Fruit fly (Drosophila melanogaster) whole organism, embryonic: Measurements from ENCODE around the gene Theg.

ENCODE experiments used
- Atf-2 ChIP-seq: fragments of 200-800 bp; sonication (Bioruptor generic); optimal IDR thresholded peaks from 2 replicates; lab custom pipeline; 2016; ENCODE audit warnings: missing biosample characterization, missing genetic modification characterization
- Atf3 ChIP-seq: fragments of 200-800 bp; sonication (Bioruptor generic); optimal IDR thresholded peaks from 3 replicates; lab custom pipeline; 2016; ENCODE audit warnings: missing biosample characterization, missing genetic modification characterization
- B-H2 ChIP-seq: fragments of 200-800 bp; sonication (Bioruptor generic); optimal IDR thresholded peaks from 2 replicates; lab custom pipeline; 2018; ENCODE audit warnings: missing biosample characterization, mild to moderate bottlenecking, missing genetic modification characterization
- Bgb ChIP-seq: fragments of 200-800 bp; sonication (Bioruptor generic); IDR thresholded peaks from 2 replicates; pipeline ENCODE4 v1.3.6; 2022; ENCODE audit warnings: missing biosample characterization, missing genetic modification characterization; ENCODE audit not compliant: partially characterized antibody
- Blimp-1 ChIP-seq: fragments of 200-800 bp; sonication (Bioruptor generic); optimal IDR thresholded peaks from 3 replicates; lab custom pipeline; 2018; ENCODE audit warnings: missing biosample characterization, missing genetic modification characterization, mild to moderate bottlenecking, moderate library complexity, missing genetic modification reagents
- CG10209 ChIP-seq: fragments of 200-800 bp; sonication (Bioruptor generic); optimal IDR thresholded peaks from 3 replicates; lab custom pipeline; 2017; ENCODE audit warnings: missing biosample characterization, mild to moderate bottlenecking, missing genetic modification characterization, missing genetic modification reagents
- CG11504 ChIP-seq: fragments of 200-800 bp; sonication (Bioruptor generic); optimal IDR thresholded peaks from 3 replicates; lab custom pipeline; 2019; ENCODE audit warnings: missing biosample characterization, mild to moderate bottlenecking, missing genetic modification characterization, moderate library complexity
- CG1233 ChIP-seq: fragments of 200-800 bp; sonication (Bioruptor generic); optimal IDR thresholded peaks from 4 replicates; lab custom pipeline; 2018; ENCODE audit warnings: missing biosample characterization, mild to moderate bottlenecking, missing genetic modification characterization
- CG14710 ChIP-seq: fragments of 200-800 bp; sonication (Bioruptor generic); optimal IDR thresholded peaks from 3 replicates; lab custom pipeline; 2019; ENCODE audit warnings: missing biosample characterization, mild to moderate bottlenecking, missing genetic modification characterization, moderate library complexity
- CG14860 ChIP-seq: fragments of 200-800 bp; sonication (Bioruptor generic); IDR thresholded peaks from 3 replicates; pipeline ENCODE4 v1.3.6; 2022; ENCODE audit warnings: missing biosample characterization, missing genetic modification characterization; ENCODE audit not compliant: partially characterized antibody
- CG17612 ChIP-seq: fragments of 200-800 bp; sonication (Bioruptor generic); IDR thresholded peaks from 2 replicates; pipeline ENCODE4 v1.3.6; 2022; ENCODE audit warnings: missing biosample characterization, missing genetic modification characterization
- CG17912 ChIP-seq: fragments of 200-800 bp; sonication (Bioruptor generic); optimal IDR thresholded peaks from 2 replicates; lab custom pipeline; 2018; ENCODE audit warnings: missing biosample characterization, mild to moderate bottlenecking, missing genetic modification characterization
- CG2202 ChIP-seq: fragments of 200-800 bp; sonication (Bioruptor generic); optimal IDR thresholded peaks from 2 replicates; lab custom pipeline; 2018; ENCODE audit warnings: missing biosample characterization, mild to moderate bottlenecking, missing genetic modification characterization
- CG4617 ChIP-seq: fragments of 200-800 bp; sonication (Bioruptor generic); optimal IDR thresholded peaks from 3 replicates; lab custom pipeline; 2016; ENCODE audit warnings: missing biosample characterization, missing genetic modification characterization, borderline replicate concordance
- CG4707 ChIP-seq: fragments of 200-800 bp; sonication (Bioruptor generic); optimal IDR thresholded peaks from 2 replicates; lab custom pipeline; 2018; ENCODE audit warnings: missing biosample characterization, mild to moderate bottlenecking, missing genetic modification characterization, moderate library complexity
- CG4820 ChIP-seq: fragments of 200-800 bp; sonication (Bioruptor generic); optimal IDR thresholded peaks from 3 replicates; lab custom pipeline; 2016; ENCODE audit warnings: missing biosample characterization, missing genetic modification characterization
- CG7271 ChIP-seq: fragments of 200-800 bp; sonication (Bioruptor generic); optimal IDR thresholded peaks from 2 replicates; lab custom pipeline; 2018; ENCODE audit warnings: missing biosample characterization, mild to moderate bottlenecking, missing genetic modification characterization, moderate library complexity
- CG7839 ChIP-seq: fragments of 200-800 bp; sonication (Bioruptor generic); optimal IDR thresholded peaks from 3 replicates; lab custom pipeline; 2018; ENCODE audit warnings: missing biosample characterization, mild to moderate bottlenecking, missing genetic modification characterization, moderate library complexity
- CG9797 ChIP-seq: fragments of 200-800 bp; sonication (Bioruptor generic); optimal IDR thresholded peaks from 3 replicates; lab custom pipeline; 2018; ENCODE audit warnings: missing biosample characterization, mild to moderate bottlenecking, missing genetic modification characterization
- CG9932 ChIP-seq: fragments of 200-800 bp; sonication (Bioruptor generic); IDR thresholded peaks from 2 replicates; pipeline ENCODE4 v1.3.6; 2022; ENCODE audit warnings: missing biosample characterization, missing genetic modification characterization
- Dip3 ChIP-seq: fragments of 200-800 bp; sonication (Bioruptor generic); optimal IDR thresholded peaks from 3 replicates; lab custom pipeline; 2016; ENCODE audit warnings: missing biosample characterization, missing genetic modification characterization
- Doc2 ChIP-seq: fragments of 200-800 bp; sonication (Bioruptor generic); IDR thresholded peaks from 2 replicates; pipeline ENCODE4 v1.3.6; 2022; ENCODE audit warnings: missing biosample characterization, missing genetic modification characterization
- Eip74EF ChIP-seq, 2 experiments: fragments of 200-800 bp in 1 of 2; fragments of >200 bp in 1 of 2; sonication (Bioruptor generic) in 1 of 2; optimal IDR thresholded peaks; 2 replicates each; lab custom pipeline; 2017 to 2019; ENCODE audit warnings: missing biosample characterization in 2 of 2, missing genetic modification characterization in 2 of 2, mild to moderate bottlenecking in 1 of 2, moderate library complexity in 1 of 2
- Gsc ChIP-seq: fragments of 200-800 bp; sonication (Bioruptor generic); IDR thresholded peaks from 2 replicates; pipeline ENCODE4 v1.3.6; 2022; ENCODE audit warnings: missing biosample characterization, missing genetic modification characterization
- Kr ChIP-seq: fragments of 200-800 bp; sonication (Bioruptor generic); optimal IDR thresholded peaks from 2 replicates; lab custom pipeline; 2017; ENCODE audit warnings: missing biosample characterization, mild to moderate bottlenecking, missing genetic modification characterization
- Mes4 ChIP-seq: fragments of 200-800 bp; sonication (Bioruptor generic); optimal IDR thresholded peaks from 2 replicates; lab custom pipeline; 2016; ENCODE audit warnings: missing biosample characterization, missing genetic modification characterization
- Myb ChIP-seq: fragments of 200-800 bp; sonication (Bioruptor generic); optimal IDR thresholded peaks from 2 replicates; lab custom pipeline; 2016; ENCODE audit warnings: missing biosample characterization, missing genetic modification characterization
- Oli ChIP-seq: fragments of 200-800 bp; sonication (Bioruptor generic); optimal IDR thresholded peaks from 2 replicates; lab custom pipeline; 2018; ENCODE audit warnings: missing biosample characterization, mild to moderate bottlenecking, missing genetic modification characterization, moderate library complexity
- Poxn ChIP-seq: fragments of 200-800 bp; sonication (Bioruptor generic); IDR thresholded peaks from 2 replicates; pipeline ENCODE4 v1.3.6; 2022; ENCODE audit warnings: missing biosample characterization, missing genetic modification characterization
- Rx ChIP-seq: fragments of 200-800 bp; sonication (Bioruptor generic); IDR thresholded peaks from 2 replicates; pipeline ENCODE4 v1.3.6; 2022; ENCODE audit warnings: missing biosample characterization, missing genetic modification characterization
- Sin3A ChIP-seq: fragments of >200 bp; optimal IDR thresholded peaks from 2 replicates; lab custom pipeline; 2018
- Sry-δ ChIP-seq: fragments of 200-800 bp; sonication (Bioruptor generic); optimal IDR thresholded peaks from 2 replicates; lab custom pipeline; 2016; ENCODE audit warnings: missing biosample characterization, missing genetic modification characterization
- Stat92E ChIP-seq, 3 experiments: fragments of >200 bp in 2 of 3; fragments of 200-800 bp in 1 of 3; sonication (Bioruptor generic) in 1 of 3; optimal IDR thresholded peaks; 2 replicates each; lab custom pipeline; 2017 to 2019; ENCODE audit warnings: missing biosample characterization in 3 of 3, missing genetic modification characterization in 3 of 3, mild to moderate bottlenecking in 1 of 3, moderate library complexity in 1 of 3
- Trl ChIP-seq, 3 experiments: fragments of >200 bp in 2 of 3; fragments of 200-800 bp in 1 of 3; sonication (Bioruptor generic) in 1 of 3; optimal IDR thresholded peaks; 2 replicates in 1 of 3; 3 replicates in 2 of 3; lab custom pipeline; 2016 to 2017; ENCODE audit warnings: missing biosample characterization in 1 of 3, missing genetic modification characterization in 1 of 3
- crc ChIP-seq: fragments of 200-800 bp; sonication (Bioruptor generic); optimal IDR thresholded peaks from 2 replicates; lab custom pipeline; 2016; ENCODE audit warnings: missing biosample characterization, missing genetic modification characterization
- dm ChIP-seq: fragments of 200-800 bp; sonication (Bioruptor generic); optimal IDR thresholded peaks from 3 replicates; lab custom pipeline; 2016; ENCODE audit warnings: missing biosample characterization, missing genetic modification characterization
- ems ChIP-seq: fragments of 200-800 bp; sonication (Bioruptor generic); optimal IDR thresholded peaks from 3 replicates; lab custom pipeline; 2016; ENCODE audit warnings: missing biosample characterization, missing genetic modification characterization
- ewg ChIP-seq: fragments of 200-800 bp; sonication (Bioruptor generic); optimal IDR thresholded peaks from 3 replicates; lab custom pipeline; 2017; ENCODE audit warnings: mild to moderate bottlenecking, missing biosample characterization, missing genetic modification reagents, missing genetic modification characterization
- fd64A ChIP-seq: fragments of 200-800 bp; sonication (Bioruptor generic); optimal IDR thresholded peaks from 3 replicates; lab custom pipeline; 2018; ENCODE audit warnings: missing biosample characterization, mild to moderate bottlenecking, missing genetic modification characterization
- gro ChIP-seq: fragments of 200-800 bp; sonication (Bioruptor generic); optimal IDR thresholded peaks from 2 replicates; lab custom pipeline; 2016; ENCODE audit warnings: missing biosample characterization, missing genetic modification characterization
- h ChIP-seq: fragments of >200 bp; optimal IDR thresholded peaks from 2 replicates; lab custom pipeline; 2017
- ind ChIP-seq: fragments of 200-800 bp; sonication (Bioruptor generic); optimal IDR thresholded peaks from 3 replicates; lab custom pipeline; 2016; ENCODE audit warnings: missing biosample characterization, missing genetic modification characterization
- jing ChIP-seq: fragments of 200-800 bp; sonication (Bioruptor generic); optimal IDR thresholded peaks from 2 replicates; lab custom pipeline; 2018; ENCODE audit warnings: missing biosample characterization, mild to moderate bottlenecking, missing genetic modification characterization
- knrl ChIP-seq: fragments of 200-800 bp; sonication (Bioruptor generic); IDR thresholded peaks from 3 replicates; pipeline ENCODE4 v1.3.6; 2022; ENCODE audit warnings: missing biosample characterization, missing genetic modification characterization; ENCODE audit not compliant: partially characterized antibody
- lola ChIP-seq, 3 experiments: fragments of >200 bp in 2 of 3; fragments of 200-800 bp in 1 of 3; sonication (Bioruptor generic) in 1 of 3; optimal IDR thresholded peaks; 2 replicates each; lab custom pipeline; 2017 to 2019; ENCODE audit warnings: missing biosample characterization in 3 of 3, missing genetic modification characterization in 3 of 3, mild to moderate bottlenecking in 1 of 3, moderate library complexity in 1 of 3
- nmo ChIP-seq: fragments of 200-800 bp; sonication (Bioruptor generic); optimal IDR thresholded peaks from 2 replicates; lab custom pipeline; 2018; ENCODE audit warnings: missing biosample characterization, mild to moderate bottlenecking, missing genetic modification characterization, moderate library complexity
- org-1 ChIP-seq: fragments of 200-800 bp; sonication (Bioruptor generic); optimal IDR thresholded peaks from 2 replicates; lab custom pipeline; 2017; ENCODE audit warnings: missing biosample characterization, missing genetic modification characterization
- sens-2 ChIP-seq: fragments of 200-800 bp; sonication (Bioruptor generic); IDR thresholded peaks from 2 replicates; pipeline ENCODE4 v1.3.6; 2022; ENCODE audit warnings: missing biosample characterization, missing genetic modification characterization
- tap ChIP-seq: fragments of 200-800 bp; optimal IDR thresholded peaks from 3 replicates; lab custom pipeline; 2019; ENCODE audit warnings: missing biosample characterization, mild to moderate bottlenecking, missing genetic modification characterization, moderate library complexity
- wdn ChIP-seq: fragments of 200-800 bp; sonication (Bioruptor generic); IDR thresholded peaks from 2 replicates; pipeline ENCODE4 v1.3.6; 2022; ENCODE audit warnings: missing biosample characterization, missing genetic modification characterization

Theg gene

DNA sequence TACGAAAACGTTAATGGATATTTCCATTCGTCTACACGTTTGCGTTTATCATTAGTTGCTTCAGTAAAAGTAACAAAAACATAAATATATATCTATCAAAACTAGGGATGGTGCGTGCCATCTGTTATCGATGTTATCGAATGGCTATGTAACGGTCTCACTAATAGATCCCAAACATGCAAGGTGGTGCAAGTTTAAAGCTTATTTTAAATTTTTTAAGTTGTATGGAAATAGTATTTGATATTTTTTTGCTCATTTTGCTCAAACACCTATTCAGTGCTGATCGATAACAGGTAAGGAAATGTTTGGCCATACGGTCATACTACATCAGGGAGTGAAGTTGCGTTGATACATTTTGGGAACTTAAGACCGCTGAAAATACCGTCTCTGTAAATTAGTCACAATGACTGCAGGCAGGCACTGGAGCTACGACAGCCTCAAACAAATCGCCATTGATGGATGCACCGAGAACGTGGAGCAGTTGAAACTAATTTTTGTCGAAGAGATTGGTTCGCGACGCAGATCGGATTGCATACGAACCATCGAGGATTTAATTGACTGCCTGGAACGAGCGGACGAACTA is 19.8 kb downstream of the Theg start, which contains the start of the genes CG45099, CG6015, pit and Fadd (continued):
- TF ChIP-seq CG9932 = peak; percentile 9; the same call in 1 of the 2 replicates
- no peak for TF ChIP-seq CG1233 (GFP tag; lab: Kevin White, UChicago)
- TF ChIP-seq fd64A = no peak
- TF ChIP-seq CG4820 = no peak
- TF ChIP-seq sens-2 (GFP tag; lab: Robert Waterston, UW) = no peak
- no peak for TF ChIP-seq CG4707 (GFP tag; lab: Kevin White, UChicago)
- peak; percentile 25 for TF ChIP-seq Myb
- peak; percentile 83 for TF ChIP-seq CG9797
- TF ChIP-seq Dip3 (GFP tag; lab: Kevin White, UChicago) = no peak
- peak in 1 of 3 experiments; percentile 52 for TF ChIP-seq Stat92E (GFP tag; optimal IDR thresholded peaks at IDR 0.05; lab: Kevin White, UChicago)
- TF ChIP-seq ind (GFP tag; lab: Kevin White, UChicago) = no peak
- TF ChIP-seq crc (GFP tag; lab: Kevin White, UChicago) = no peak
- TF ChIP-seq CG14710 (tag; lab: Kevin White, UChicago) = peak; percentile 57
- TF ChIP-seq wdn (GFP tag; lab: Robert Waterston, UW) = no peak
- TF ChIP-seq lola (GFP tag; optimal IDR thresholded peaks at IDR 0.05; lab: Kevin White, UChicago) = no peak
- no peak for TF ChIP-seq Poxn (GFP tag; lab: Robert Waterston, UW)
- TF ChIP-seq Oli (tag; lab: Kevin White, UChicago) = no peak
- no peak for TF ChIP-seq ems (GFP tag; lab: Kevin White, UChicago)
- no peak for TF ChIP-seq gro (GFP tag; lab: Kevin White, UChicago)
- no peak for TF ChIP-seq tap (tag; lab: Kevin White, UChicago)
- no peak for TF ChIP-seq Atf3 (GFP tag; lab: Kevin White, UChicago)
- TF ChIP-seq nmo (GFP tag; lab: Kevin White, UChicago) = peak; percentile 53
- no peak for TF ChIP-seq Trl (optimal IDR thresholded peaks at IDR 0.05; lab: Kevin White, UChicago)
- TF ChIP-seq Trl (GFP tag; optimal IDR thresholded peaks at IDR 0.05; lab: Kevin White, UChicago) = no peak
- TF ChIP-seq CG7271 (tag; lab: Kevin White, UChicago) = no peak
- no peak for TF ChIP-seq ewg (GFP tag; lab: Kevin White, UChicago)
- TF ChIP-seq Kr = no peak
- no peak for TF ChIP-seq Blimp-1 (GFP tag; lab: Kevin White, UChicago)
- peak; percentile 40 for TF ChIP-seq dm (GFP tag; lab: Kevin White, UChicago)
- no peak for TF ChIP-seq Atf-2
- TF ChIP-seq CG17912 (GFP tag; lab: Kevin White, UChicago) = no peak
- TF ChIP-seq CG2202 (tag; lab: Kevin White, UChicago) = no peak
- no peak for TF ChIP-seq Eip74EF (GFP tag; optimal IDR thresholded peaks at IDR 0.05; lab: Kevin White, UChicago)
- TF ChIP-seq Sin3A (lab: Kevin White, UChicago) = peak; percentile 58
- no peak for TF ChIP-seq Rx
- no peak for TF ChIP-seq CG10209 (GFP tag; lab: Kevin White, UChicago)
- TF ChIP-seq CG17612 = no peak
- TF ChIP-seq CG4617 (GFP tag; lab: Kevin White, UChicago) = peak; percentile 59
- no peak for TF ChIP-seq B-H2 (GFP tag; lab: Kevin White, UChicago)
- TF ChIP-seq CG14860 (GFP tag; lab: Robert Waterston, UW) = peak; percentile 65; the same call in 2 of the 3 replicates
- TF ChIP-seq Gsc (GFP tag; lab: Robert Waterston, UW) = no peak
- no peak for TF ChIP-seq h (lab: Kevin White, UChicago)
- no peak for TF ChIP-seq Mes4 (GFP tag; lab: Kevin White, UChicago)
- TF ChIP-seq knrl (GFP tag; lab: Robert Waterston, UW) = peak; percentile 72
- TF ChIP-seq jing (GFP tag; lab: Kevin White, UChicago) = no peak
- TF ChIP-seq CG11504 = no peak
- no peak for TF ChIP-seq Doc2 (GFP tag; lab: Robert Waterston, UW)
- TF ChIP-seq CG7839 (tag; lab: Kevin White, UChicago) = no peak
- no peak for TF ChIP-seq org-1 (GFP tag; lab: Kevin White, UChicago)
- TF ChIP-seq Sry-δ = peak; percentile 82
- TF ChIP-seq Bgb (GFP tag; lab: Robert Waterston, UW) = peak; percentile 60
